Fruit fly (Drosophila melanogaster) Kc167 (cell line): ENCODE measurements around the gene CG31862.

Experiments used
- Myc ChIP-seq: fragments of >200 bp; optimal IDR thresholded peaks from 2 replicates; lab custom pipeline; 2017; ENCODE audit warnings: missing external identifiers
- h ChIP-seq: fragments of >200 bp; optimal IDR thresholded peaks from 3 replicates; lab custom pipeline; 2018; ENCODE audit warnings: missing external identifiers
- insv ChIP-seq: fragments of >200 bp; optimal IDR thresholded peaks from 3 replicates; lab custom pipeline; 2018; ENCODE audit warnings: missing external identifiers
- psq ChIP-seq: fragments of >200 bp; optimal IDR thresholded peaks from 2 replicates; lab custom pipeline; 2017; ENCODE audit warnings: missing external identifiers
- ttk ChIP-seq: sonication (Bioruptor generic); optimal IDR thresholded peaks from 2 replicates; lab custom pipeline; 2017; ENCODE audit warnings: missing external identifiers

- TF ChIP-seq ttk (lab: Kevin White, UChicago) (no peak), insv (no peak), h (no peak), Myc (no peak), psq (lab: Kevin White, UChicago) (no peak)
Observed at dm6 chr2L:12347862-12348261, 9.2 kb downstream of the CG31862 start.
